Worm (Caenorhabditis elegans): Measurements from ENCODE around the gene K08F4.12.

- TF ChIP-seq fkh-4 (tag; optimal IDR thresholded peaks at IDR 0.05; ENCODE audit: borderline replicate concordance) (no peak), sox-4 (tag; optimal IDR thresholded peaks at IDR 0.05) (no peak)
Measured at ce11 chrIV:10116765-10117164, 21.1 kb upstream of the K08F4.12 start.
